Worm (Caenorhabditis elegans): ENCODE measurements around the gene B0547.2.

B0547.2 gene

DNA sequence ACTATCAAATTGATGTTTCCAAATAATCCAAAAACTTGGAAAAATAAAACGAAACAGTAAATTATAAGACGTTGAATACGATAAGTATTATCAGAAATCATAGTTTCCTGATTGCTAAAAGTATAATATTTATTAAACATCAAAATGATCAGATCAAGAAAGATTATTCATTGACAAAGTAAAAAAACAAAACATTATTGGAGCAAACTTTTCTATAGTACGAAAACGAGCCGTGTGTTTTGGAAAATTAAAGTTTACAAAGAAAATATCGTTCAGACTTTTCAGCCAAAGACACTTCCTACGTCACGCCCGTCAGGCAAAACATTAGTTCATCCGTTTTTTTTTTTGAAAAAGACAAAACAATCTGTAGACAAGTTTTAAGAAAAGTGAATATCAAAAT is 22.1 kb upstream of the B0547.2 start, which contains the start of gene srsx-15:
srsx-15 (minus strand) TSS at position 101 of the 400 bp plus-strand sequence.
- TF ChIP-seq lin-32 (GFP tag; optimal IDR thresholded peaks at IDR 0.05): no peak
- no peak for TF ChIP-seq tbx-8 (GFP tag; optimal IDR thresholded peaks at IDR 0.05)
- no peak for TF ChIP-seq hlh-1 (tag; optimal IDR thresholded peaks at IDR 0.05)
- TF ChIP-seq nhr-28 (tag; optimal IDR thresholded peaks at IDR 0.05): no peak
- no peak for TF ChIP-seq ceh-43 (GFP tag; optimal IDR thresholded peaks at IDR 0.05)
- TF ChIP-seq nhr-2 (tag; optimal IDR thresholded peaks at IDR 0.05): no peak
- TF ChIP-seq mep-1 (tag; optimal IDR thresholded peaks at IDR 0.05): no peak
- no peak for TF ChIP-seq elt-1 (tag; optimal IDR thresholded peaks at IDR 0.05; ENCODE audit: borderline replicate concordance, insufficient read depth)
- TF ChIP-seq sem-2 (GFP tag; optimal IDR thresholded peaks at IDR 0.05): no peak
- no peak for TF ChIP-seq mab-5 (tag; optimal IDR thresholded peaks at IDR 0.05)
- no peak for TF ChIP-seq nhr-237 (tag; optimal IDR thresholded peaks at IDR 0.05)
- TF ChIP-seq flh-1 (GFP tag; optimal IDR thresholded peaks at IDR 0.05): no peak
- TF ChIP-seq blmp-1 (tag; optimal IDR thresholded peaks at IDR 0.05): no peak
- TF ChIP-seq ceh-83 (GFP tag; optimal IDR thresholded peaks at IDR 0.05): no peak
- no peak for TF ChIP-seq ceh-39 (tag; optimal IDR thresholded peaks at IDR 0.05)
- no peak for TF ChIP-seq ztf-11 (tag; optimal IDR thresholded peaks at IDR 0.05)
- no peak for TF ChIP-seq snpc-4 (tag; optimal IDR thresholded peaks at IDR 0.05)
- TF ChIP-seq unc-62 (GFP tag; optimal IDR thresholded peaks at IDR 0.05): no peak

DNA sequence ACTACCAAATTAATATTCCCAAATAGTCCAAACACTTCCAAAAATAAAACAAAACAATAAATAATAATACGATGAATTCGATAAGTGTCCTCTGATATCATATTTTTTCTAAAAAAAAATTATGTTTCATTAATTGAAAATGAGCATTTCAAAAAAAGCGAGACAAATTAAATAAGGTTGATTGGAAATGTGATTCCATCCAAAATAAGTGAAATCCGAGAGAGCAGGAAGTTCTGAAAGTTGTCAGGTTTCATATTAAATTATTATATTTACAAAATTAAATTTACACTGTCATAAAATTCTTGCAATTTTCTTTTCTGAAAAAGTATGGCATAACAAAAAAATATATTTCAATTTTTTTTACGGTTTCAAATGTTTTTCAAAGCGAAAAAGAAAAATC is 18.7 kb upstream of the B0547.2 start, which contains the start of gene srsx-14:
srsx-14 (minus strand) TSS at position 101 of the 400 bp plus-strand sequence.
- TF ChIP-seq hlh-1 (tag; optimal IDR thresholded peaks at IDR 0.05): no peak
- no peak for TF ChIP-seq bed-3 (GFP tag; optimal IDR thresholded peaks at IDR 0.05)
- TF ChIP-seq ceh-39 (tag; optimal IDR thresholded peaks at IDR 0.05): no peak
- no peak for TF ChIP-seq mls-2 (tag; optimal IDR thresholded peaks at IDR 0.05)

DNA sequence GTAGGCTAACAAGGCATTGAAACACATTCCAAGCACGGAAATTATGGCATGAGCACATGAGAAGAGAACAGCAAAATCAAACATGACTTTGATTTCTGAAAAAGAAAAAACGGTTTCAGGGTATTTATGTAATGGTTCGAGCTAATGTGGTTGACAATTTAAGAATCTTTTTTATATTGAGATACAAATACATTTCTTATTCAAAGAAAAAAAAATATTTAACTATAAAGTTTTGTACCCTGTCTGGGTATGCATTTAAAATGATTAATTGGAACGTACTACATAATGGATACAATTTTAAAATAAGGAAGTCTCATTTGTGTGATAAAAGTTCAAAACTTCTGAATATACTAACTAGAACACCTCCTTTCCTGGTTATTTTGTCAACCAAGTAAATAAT is 15.6 kb upstream of the B0547.2 start, which contains the start of gene srd-12:
srd-12 (minus strand) TSS at position 101 of the 400 bp plus-strand sequence.
- TF ChIP-seq unc-120 (tag; optimal IDR thresholded peaks at IDR 0.05; ENCODE audit: poor library complexity, severe bottlenecking) (no peak), pha-4 (tag; optimal IDR thresholded peaks at IDR 0.05) (no peak), nhr-2 (tag; optimal IDR thresholded peaks at IDR 0.05) (no peak), nhr-28 (tag; optimal IDR thresholded peaks at IDR 0.05) (no peak)

DNA sequence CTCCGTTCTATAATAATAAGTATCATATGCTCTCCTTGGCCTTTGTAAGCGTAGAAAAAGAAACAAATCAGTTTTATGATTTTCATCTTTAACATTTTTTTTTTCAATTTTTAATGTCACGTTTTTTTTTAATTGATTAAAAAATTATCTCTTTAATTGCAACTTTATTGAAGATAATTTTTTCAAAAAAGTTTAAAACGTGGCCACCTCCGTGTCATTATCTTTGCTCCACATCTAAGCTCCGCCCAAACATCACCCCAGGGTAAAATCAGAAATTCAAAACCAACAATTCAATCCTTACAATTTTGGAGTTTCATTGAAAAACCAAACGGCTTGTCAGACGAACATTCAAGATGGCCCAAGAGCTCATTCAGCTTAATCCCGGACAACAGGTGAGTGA is 14.2 kb upstream of the B0547.2 start, which contains the start of gene ttbk-8.2:
ttbk-8.2 (plus strand) TSS at position 301 of the 400 bp plus-strand sequence.
- no peak for TF ChIP-seq snpc-4 (tag; optimal IDR thresholded peaks at IDR 0.05)
- TF ChIP-seq tbx-8 (GFP tag; optimal IDR thresholded peaks at IDR 0.05): no peak
- no peak for TF ChIP-seq flh-1 (GFP tag; optimal IDR thresholded peaks at IDR 0.05)
- no peak for TF ChIP-seq ceh-39 (tag; optimal IDR thresholded peaks at IDR 0.05)
- no peak for TF ChIP-seq mep-1 (tag; optimal IDR thresholded peaks at IDR 0.05)
- no peak for TF ChIP-seq nhr-237 (tag; optimal IDR thresholded peaks at IDR 0.05)
- TF ChIP-seq cnd-1 (tag; optimal IDR thresholded peaks at IDR 0.05): no peak
- no peak for TF ChIP-seq sem-2 (GFP tag; optimal IDR thresholded peaks at IDR 0.05)
- TF ChIP-seq ceh-83 (GFP tag; optimal IDR thresholded peaks at IDR 0.05): no peak
- no peak for TF ChIP-seq elt-1 (tag; optimal IDR thresholded peaks at IDR 0.05; ENCODE audit: borderline replicate concordance, insufficient read depth)
- no peak for TF ChIP-seq sptf-1 (tag; optimal IDR thresholded peaks at IDR 0.05)
- TF ChIP-seq zip-8 (tag; optimal IDR thresholded peaks at IDR 0.05): no peak
- no peak for TF ChIP-seq unc-39 (tag; optimal IDR thresholded peaks at IDR 0.05)

DNA sequence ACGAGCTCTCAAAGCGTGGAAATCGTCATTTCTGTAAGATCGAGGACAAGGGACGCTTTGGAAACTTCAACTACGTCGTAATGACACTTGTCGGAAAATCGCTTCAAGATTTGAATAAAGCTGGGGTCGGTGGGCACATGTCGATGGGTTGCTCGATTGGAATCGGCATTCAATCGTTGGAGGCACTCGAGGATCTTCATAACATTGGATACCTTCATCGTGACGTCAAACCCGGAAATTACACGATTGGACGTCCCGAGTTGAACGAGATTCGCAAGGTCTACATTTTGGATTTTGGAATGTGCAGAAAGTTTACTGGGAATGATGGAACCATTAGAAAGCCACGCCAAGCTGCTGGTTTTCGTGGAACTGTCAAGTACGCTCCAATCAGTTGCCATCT is 13.3 kb upstream of the B0547.2 start:
- TF ChIP-seq M03D4.4 (tag; optimal IDR thresholded peaks at IDR 0.05) (no peak), elt-1 (tag; optimal IDR thresholded peaks at IDR 0.05; ENCODE audit: borderline replicate concordance, insufficient read depth) (no peak), flh-1 (GFP tag; optimal IDR thresholded peaks at IDR 0.05) (no peak), snpc-4 (tag; optimal IDR thresholded peaks at IDR 0.05) (no peak)

DNA sequence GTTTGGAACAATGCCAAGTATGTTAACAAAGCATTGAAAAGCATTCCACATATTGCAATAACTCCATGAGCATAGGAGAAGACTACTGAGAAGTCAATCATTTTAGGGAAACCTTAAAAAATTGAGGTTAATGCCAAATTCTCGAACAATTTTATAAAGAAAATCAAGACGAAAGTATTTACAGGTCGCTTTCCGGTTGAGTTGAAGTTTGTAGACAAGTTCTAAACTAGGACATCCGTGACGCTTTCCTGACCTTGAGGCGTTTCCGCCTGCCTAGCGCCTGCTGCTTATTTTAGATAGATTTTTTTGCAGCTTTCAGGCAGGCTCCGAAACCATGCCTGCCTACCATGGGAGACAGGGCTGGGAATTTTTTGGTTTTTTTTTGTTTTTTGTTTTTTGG is 10.3 kb upstream of the B0547.2 start, which contains the start of gene srd-13:
srd-13 (minus strand) TSS at position 101 of the 400 bp plus-strand sequence.
- TF ChIP-seq lin-13 (tag; optimal IDR thresholded peaks at IDR 0.05): no peak
- no peak for TF ChIP-seq elt-1 (tag; optimal IDR thresholded peaks at IDR 0.05; ENCODE audit: borderline replicate concordance, insufficient read depth)
- TF ChIP-seq ces-1 (GFP tag; optimal IDR thresholded peaks at IDR 0.05): no peak
- TF ChIP-seq cnd-1 (tag; optimal IDR thresholded peaks at IDR 0.05): no peak
- TF ChIP-seq blmp-1 (tag; optimal IDR thresholded peaks at IDR 0.05): no peak
- TF ChIP-seq flh-1 (GFP tag; optimal IDR thresholded peaks at IDR 0.05): no peak
- no peak for TF ChIP-seq nhr-12 (tag; optimal IDR thresholded peaks at IDR 0.05)
- TF ChIP-seq elt-3 (tag; optimal IDR thresholded peaks at IDR 0.05): no peak
- TF ChIP-seq ceh-43 (GFP tag; optimal IDR thresholded peaks at IDR 0.05): no peak
- TF ChIP-seq unc-62 (GFP tag; optimal IDR thresholded peaks at IDR 0.05): no peak
- no peak for TF ChIP-seq pha-4 (tag; optimal IDR thresholded peaks at IDR 0.05)
